Worm (Caenorhabditis elegans) whole organism, L4 larva: ENCODE data around the gene Y37E11AL.2.

ENCODE experiments used
- D1046.2 ChIP-seq: fragments of 200-800 bp; sonication (Bioruptor generic); IDR thresholded peaks from 2 replicates; pipeline ENCODE4 v1.3.6; 2022; ENCODE audit warnings: missing genetic modification characterization, missing compliant biosample characterization
- T20F7.1 ChIP-seq: fragments of 200-800 bp; sonication (Bioruptor generic); optimal IDR thresholded peaks from 2 replicates; lab custom pipeline; 2018; ENCODE audit warnings: mild to moderate bottlenecking, missing genetic modification characterization, missing compliant biosample characterization
- Y5F2A.4 ChIP-seq: fragments of 200-800 bp; sonication (Bioruptor generic); optimal IDR thresholded peaks from 2 replicates; lab custom pipeline; 2018; ENCODE audit warnings: mild to moderate bottlenecking, missing genetic modification characterization, missing compliant biosample characterization
- ZK546.5 ChIP-seq, 2 experiments: sonication (generic microtip); optimal IDR thresholded peaks; 2 replicates each; lab custom pipeline; 2017; ENCODE audit warnings: missing biosample characterization in 2 of 2, missing genetic modification characterization in 2 of 2
- aha-1 ChIP-seq: fragments of 150-350 bp; peaks from one replicate; lab custom pipeline; 2014; ENCODE audit warnings: missing biosample characterization, missing genetic modification characterization
- arid-1 ChIP-seq: fragments of 200-800 bp; sonication (Bioruptor generic); conservative IDR thresholded peaks from 2 replicates; pipeline ENCODE4 v1.3.6; 2022; ENCODE audit warnings: missing genetic modification reagents, missing genetic modification characterization, missing compliant biosample characterization
- ceh-20 ChIP-seq: fragments of 200-800 bp; sonication (Bioruptor generic); IDR thresholded peaks from 2 replicates; pipeline ENCODE4 v1.3.6; 2022; ENCODE audit warnings: missing genetic modification reagents, missing genetic modification characterization, missing compliant biosample characterization
- ceh-28 ChIP-seq: fragments of 150-350 bp; optimal IDR thresholded peaks from 2 replicates; lab custom pipeline; 2014; ENCODE audit warnings: missing biosample characterization, missing genetic modification reagents, missing genetic modification characterization
- ceh-62 ChIP-seq: sonication (generic microtip); optimal IDR thresholded peaks from 2 replicates; lab custom pipeline; 2017; ENCODE audit warnings: missing biosample characterization, missing genetic modification characterization
- ceh-82 ChIP-seq: sonication (generic microtip); optimal IDR thresholded peaks from 2 replicates; lab custom pipeline; 2017; ENCODE audit warnings: missing biosample characterization, missing genetic modification characterization
- cey-2 ChIP-seq: sonication (generic microtip); optimal IDR thresholded peaks from 3 replicates; lab custom pipeline; 2017; ENCODE audit warnings: missing genetic modification characterization, mild to moderate bottlenecking, missing compliant biosample characterization, antibody characterized with exemption, borderline replicate concordance; ENCODE audit not compliant: insufficient read depth
- daf-12 ChIP-seq: fragments of 150-350 bp; optimal IDR thresholded peaks from 2 replicates; lab custom pipeline; 2014; ENCODE audit warnings: missing biosample characterization, missing genetic modification reagents, missing genetic modification characterization
- daf-19 ChIP-seq: fragments of 200-800 bp; sonication (Bioruptor generic); conservative IDR thresholded peaks from 2 replicates; pipeline ENCODE4 v1.3.6; 2022; ENCODE audit warnings: missing genetic modification characterization, missing compliant biosample characterization
- dmd-6 ChIP-seq: fragments of 200-800 bp; sonication (Bioruptor generic); IDR thresholded peaks from 2 replicates; pipeline ENCODE4 v1.3.6; 2022; ENCODE audit warnings: missing genetic modification reagents, missing genetic modification characterization, missing compliant biosample characterization
- dmd-8 ChIP-seq: fragments of 200-800 bp; sonication (Bioruptor generic); IDR thresholded peaks from 2 replicates; pipeline ENCODE4 v1.3.6; 2022; ENCODE audit warnings: missing genetic modification characterization, missing compliant biosample characterization
- dmd-9 ChIP-seq: fragments of 200-800 bp; sonication (Bioruptor generic); IDR thresholded peaks from 2 replicates; pipeline ENCODE4 v1.3.6; 2022; ENCODE audit warnings: missing genetic modification reagents, missing genetic modification characterization, missing compliant biosample characterization
- dpl-1 ChIP-seq: fragments of 150-350 bp; optimal IDR thresholded peaks from 2 replicates; lab custom pipeline; 2014; ENCODE audit warnings: missing biosample characterization, missing genetic modification reagents, missing genetic modification characterization
- dve-1 ChIP-seq: sonication (generic microtip); optimal IDR thresholded peaks from 2 replicates; lab custom pipeline; 2017; ENCODE audit warnings: antibody characterized with exemption, mild to moderate bottlenecking, missing genetic modification characterization, missing compliant biosample characterization; ENCODE audit not compliant: insufficient read depth
- egl-27 ChIP-seq: sonication (generic microtip); optimal IDR thresholded peaks from 3 replicates; lab custom pipeline; 2017; ENCODE audit warnings: missing biosample characterization, missing genetic modification reagents, missing genetic modification characterization
- hif-1 ChIP-seq, 2 experiments: sonication (generic microtip); optimal IDR thresholded peaks; 2 replicates each; lab custom pipeline; 2016 to 2017; ENCODE audit warnings: missing compliant biosample characterization in 2 of 2, missing genetic modification characterization in 2 of 2, missing genetic modification reagents in 2 of 2, missing genotype in 2 of 2, mild to moderate bottlenecking in 1 of 2
- hlh-11 ChIP-seq: fragments of 200-800 bp; sonication (Bioruptor generic); optimal IDR thresholded peaks from 2 replicates; lab custom pipeline; 2018; ENCODE audit warnings: mild to moderate bottlenecking, missing genetic modification characterization, missing compliant biosample characterization
- hmg-1.1 ChIP-seq: fragments of 200-800 bp; sonication (Bioruptor generic); IDR thresholded peaks from 2 replicates; pipeline ENCODE4 v1.3.6; 2022; ENCODE audit warnings: missing genetic modification reagents, missing genetic modification characterization, missing compliant biosample characterization
- lin-1 ChIP-seq: fragments of 200-800 bp; sonication (Bioruptor generic); IDR thresholded peaks from 2 replicates; pipeline ENCODE4 v1.3.6; 2022; ENCODE audit warnings: missing genetic modification reagents, missing genetic modification characterization, missing compliant biosample characterization
- lin-39 ChIP-seq: fragments of 150-350 bp; optimal IDR thresholded peaks from 2 replicates; lab custom pipeline; 2014; ENCODE audit warnings: missing biosample characterization, missing genetic modification reagents, missing genetic modification characterization
- lir-3 ChIP-seq: sonication (generic microtip); optimal IDR thresholded peaks from 2 replicates; lab custom pipeline; 2016; ENCODE audit warnings: mild to moderate bottlenecking, missing genetic modification characterization, missing compliant biosample characterization
- lsy-2 ChIP-seq, 2 experiments: fragments of 150-350 bp in 1 of 2; sonication (generic microtip) in 1 of 2; optimal IDR thresholded peaks; 2 replicates each; lab custom pipeline; 2014 to 2017; ENCODE audit warnings: missing biosample characterization in 2 of 2, missing genetic modification characterization in 2 of 2
- madf-5 ChIP-seq, 2 experiments: fragments of 200-800 bp; sonication (Bioruptor generic); IDR thresholded peaks; 2 replicates each; pipeline ENCODE4 v1.3.6; 2022; ENCODE audit warnings: missing compliant biosample characterization in 2 of 2, missing genetic modification characterization in 2 of 2
- mdl-1 ChIP-seq, 2 experiments: fragments of 150-350 bp in 1 of 2; sonication (generic microtip) in 1 of 2; optimal IDR thresholded peaks; 2 replicates each; lab custom pipeline; 2014 to 2017; ENCODE audit warnings: missing biosample characterization in 2 of 2, missing genetic modification characterization in 2 of 2
- mdt-29 ChIP-seq: fragments of 200-800 bp; sonication (Bioruptor generic); IDR thresholded peaks from 2 replicates; pipeline ENCODE4 v1.3.6; 2022; ENCODE audit warnings: missing genetic modification reagents, missing genetic modification characterization, missing compliant biosample characterization
- mep-1 ChIP-seq: fragments of 150-350 bp; sonication (generic microtip); optimal IDR thresholded peaks from 3 replicates; lab custom pipeline; 2014; ENCODE audit warnings: missing biosample characterization, missing genetic modification characterization
- mes-2 ChIP-seq: sonication (generic microtip); optimal IDR thresholded peaks from 2 replicates; lab custom pipeline; 2016; ENCODE audit warnings: missing genotype, mild to moderate bottlenecking, missing genetic modification characterization, missing compliant biosample characterization; ENCODE audit not compliant: poor library complexity, severe bottlenecking
- mxl-2 ChIP-seq: fragments of 200-800 bp; sonication (Bioruptor generic); conservative IDR thresholded peaks from 2 replicates; pipeline ENCODE4 v1.3.6; 2022; ENCODE audit warnings: missing genetic modification reagents, missing genetic modification characterization, missing compliant biosample characterization
- mxl-3 ChIP-seq: fragments of 200-800 bp; sonication (Bioruptor generic); optimal IDR thresholded peaks from 2 replicates; lab custom pipeline; 2018; ENCODE audit warnings: mild to moderate bottlenecking, missing genetic modification characterization, missing compliant biosample characterization
- nhr-111 ChIP-seq: fragments of 200-800 bp; sonication (Bioruptor generic); optimal IDR thresholded peaks from 2 replicates; lab custom pipeline; 2018; ENCODE audit warnings: mild to moderate bottlenecking, missing genetic modification characterization, missing compliant biosample characterization
- nhr-237 ChIP-seq: sonication (generic microtip); optimal IDR thresholded peaks from 2 replicates; lab custom pipeline; 2017; ENCODE audit warnings: missing biosample characterization, missing genetic modification characterization
- nhr-28 ChIP-seq: fragments of 150-350 bp; optimal IDR thresholded peaks from 2 replicates; lab custom pipeline; 2014; ENCODE audit warnings: missing biosample characterization, missing genetic modification characterization
- nhr-48 ChIP-seq: sonication (generic microtip); optimal IDR thresholded peaks from 2 replicates; lab custom pipeline; 2016; ENCODE audit warnings: mild to moderate bottlenecking, missing genetic modification characterization, missing compliant biosample characterization
- nhr-6 ChIP-seq: fragments of 150-350 bp; optimal IDR thresholded peaks from 2 replicates; lab custom pipeline; 2014; ENCODE audit warnings: missing biosample characterization, missing genetic modification characterization
- nhr-77 ChIP-seq: fragments of 150-350 bp; optimal IDR thresholded peaks from 2 replicates; lab custom pipeline; 2014; ENCODE audit warnings: missing biosample characterization, missing genetic modification characterization
- php-3 ChIP-seq: fragments of 200-800 bp; sonication (Bioruptor generic); IDR thresholded peaks from 2 replicates; pipeline ENCODE4 v1.3.6; 2022; ENCODE audit warnings: missing genetic modification reagents, missing genetic modification characterization, missing compliant biosample characterization
- spr-1 ChIP-seq: sonication (generic microtip); optimal IDR thresholded peaks from 2 replicates; lab custom pipeline; 2016; ENCODE audit warnings: mild to moderate bottlenecking, missing genetic modification characterization, missing compliant biosample characterization
- spr-3 ChIP-seq: fragments of 200-800 bp; sonication (Bioruptor generic); optimal IDR thresholded peaks from 2 replicates; lab custom pipeline; 2018; ENCODE audit warnings: mild to moderate bottlenecking, missing genetic modification characterization, missing compliant biosample characterization
- unc-130 ChIP-seq: sonication (generic microtip); optimal IDR thresholded peaks from 2 replicates; lab custom pipeline; 2016; ENCODE audit warnings: missing genetic modification reagents, missing genetic modification characterization, missing compliant biosample characterization
- vab-7 ChIP-seq: fragments of 200-800 bp; sonication (Bioruptor generic); IDR thresholded peaks from 2 replicates; pipeline ENCODE4 v1.3.6; 2022; ENCODE audit warnings: missing genetic modification reagents, missing genetic modification characterization, missing compliant biosample characterization
- zag-1 ChIP-seq: fragments of 150-350 bp; optimal IDR thresholded peaks from 2 replicates; lab custom pipeline; 2014; ENCODE audit warnings: missing biosample characterization, missing genetic modification characterization
- zfp-3 ChIP-seq: fragments of 200-800 bp; sonication (Bioruptor generic); conservative IDR thresholded peaks from 2 replicates; pipeline ENCODE4 v1.3.6; 2022; ENCODE audit warnings: missing genetic modification reagents, missing genetic modification characterization, missing compliant biosample characterization
- zip-11 ChIP-seq: fragments of 200-800 bp; sonication (Bioruptor generic); IDR thresholded peaks from 2 replicates; pipeline ENCODE4 v1.3.6; 2022; ENCODE audit warnings: missing genetic modification characterization, missing compliant biosample characterization

Gene Y37E11AL.2

ce11 chrIV:3652223-3652622 is 46.1 kb upstream of the Y37E11AL.2 start (continued):
- TF ChIP-seq dmd-9 (no peak), mxl-2 (GFP tag; lab: Robert Waterston, UW) (peak; percentile 90), T20F7.1 (GFP tag; lab: Kevin White, UChicago) (no peak), nhr-48 (tag; lab: Kevin White, UChicago) (peak; percentile 90), nhr-77 (no peak), dve-1 (tag; lab: Kevin White, UChicago) (no peak), arid-1 (GFP tag; lab: Robert Waterston, UW) (no peak), Y5F2A.4 (no peak), zip-11 (no peak), mdt-29 (GFP tag; lab: Robert Waterston, UW) (no peak), unc-130 (GFP tag; lab: Kevin White, UChicago) (no peak), zfp-3 (GFP tag; lab: Robert Waterston, UW) (no peak), ZK546.5 (tag; optimal IDR thresholded peaks at IDR 0.05; lab: Kevin White, UChicago) (no peak), mes-2 (tag; lab: Kevin White, UChicago) (no peak), lin-1 (no peak), mdl-1 (tag; optimal IDR thresholded peaks at IDR 0.05; lab: Kevin White, UChicago) (peak in 1 of 2 experiments; percentile 71), mxl-3 (GFP tag; lab: Kevin White, UChicago) (peak; percentile 59), spr-1 (tag; lab: Kevin White, UChicago) (peak; percentile 18), ceh-20 (GFP tag; lab: Robert Waterston, UW) (0 out of 2 replicates have a peak, but pooled peaks have one; percentile 38)

ce11 chrIV:3652784-3653383 is 45.4 kb upstream of the Y37E11AL.2 start:
- no peak for TF ChIP-seq daf-12 (tag; lab: Kevin White, UChicago)
- TF ChIP-seq hmg-1.1 (GFP tag; lab: Robert Waterston, UW) = no peak
- no peak for TF ChIP-seq nhr-77
- no peak for TF ChIP-seq ceh-28 (tag; lab: Kevin White, UChicago)
- no peak for TF ChIP-seq lir-3 (tag; lab: Kevin White, UChicago)
- no peak for TF ChIP-seq ceh-82
- TF ChIP-seq D1046.2 (GFP tag; lab: Robert Waterston, UW) = no peak
- TF ChIP-seq zag-1 (tag; lab: Kevin White, UChicago) = no peak
- TF ChIP-seq arid-1 (GFP tag; lab: Robert Waterston, UW) = no peak
- no peak for TF ChIP-seq lin-39
- no peak for TF ChIP-seq nhr-237 (tag; lab: Kevin White, UChicago)
- TF ChIP-seq dpl-1 = no peak
- TF ChIP-seq madf-5 (GFP tag; IDR thresholded peaks at IDR 0.05; lab: Robert Waterston, UW) = no peak
- no peak for TF ChIP-seq lsy-2 (tag; optimal IDR thresholded peaks at IDR 0.05; lab: Kevin White, UChicago)
- TF ChIP-seq spr-3 = no peak
- TF ChIP-seq nhr-111 (GFP tag; lab: Kevin White, UChicago) = no peak
- no peak for TF ChIP-seq dmd-8
- TF ChIP-seq Y5F2A.4 = no peak
- TF ChIP-seq egl-27 (tag; lab: Kevin White, UChicago) = no peak
- TF ChIP-seq ceh-62 (tag; lab: Kevin White, UChicago) = no peak

ce11 chrIV:3653420-3653823 is 44.9 kb upstream of the Y37E11AL.2 start:
- peak; percentile 55 to 81 for TF ChIP-seq mdl-1 (tag; optimal IDR thresholded peaks at IDR 0.05; lab: Kevin White, UChicago)
- TF ChIP-seq hlh-11 (tag; lab: Kevin White, UChicago) = peak; percentile 92
- TF ChIP-seq nhr-48 (tag; lab: Kevin White, UChicago) = peak; percentile 94
- TF ChIP-seq spr-1 (tag; lab: Kevin White, UChicago) = no peak
- peak; percentile 52 for TF ChIP-seq aha-1 (tag; lab: Kevin White, UChicago)
- TF ChIP-seq php-3 (GFP tag; lab: Robert Waterston, UW) = peak; percentile 68
- no peak for TF ChIP-seq vab-7 (GFP tag; lab: Robert Waterston, UW)
- TF ChIP-seq daf-19 (GFP tag; lab: Robert Waterston, UW) = no peak
- TF ChIP-seq dve-1 (tag; lab: Kevin White, UChicago) = peak; percentile 88
- TF ChIP-seq nhr-6 (tag; lab: Kevin White, UChicago) = no peak
- TF ChIP-seq dmd-6 = peak; percentile 68
- peak; percentile 11 for TF ChIP-seq mes-2 (tag; lab: Kevin White, UChicago)
- peak; percentile 33 for TF ChIP-seq dpl-1
- TF ChIP-seq spr-3 = no peak
- peak; percentile 94 for TF ChIP-seq nhr-28 (tag; lab: Kevin White, UChicago)
- TF ChIP-seq nhr-77 = peak; percentile 29
- peak in 1 of 2 experiments; percentile 11 for TF ChIP-seq hif-1 (tag; optimal IDR thresholded peaks at IDR 0.05; lab: Kevin White, UChicago)
- TF ChIP-seq cey-2 (tag; lab: Kevin White, UChicago) = peak; percentile 71
- TF ChIP-seq mep-1 (tag; lab: Kevin White, UChicago) = peak; percentile 24
